Fruit fly (Drosophila melanogaster): ENCODE data around the gene CG3592.

The CG3592 gene

dm6 chrX:2947545-2948072 lies 12.7 kb downstream of the CG3592 start, which contains the start of gene CG3603 (continued):
- no peak for TF ChIP-seq Atf6 (GFP tag; IDR thresholded peaks at IDR 0.05)
- TF ChIP-seq E2f1 (GFP tag; IDR thresholded peaks at IDR 0.05), result no peak
- peak; percentile 37 for TF ChIP-seq lab (GFP tag; optimal IDR thresholded peaks at IDR 0.05)
- no peak for TF ChIP-seq Dek (tag; optimal IDR thresholded peaks at IDR 0.05)
- no peak for TF ChIP-seq CG12155 (GFP tag; optimal IDR thresholded peaks at IDR 0.05)
- no peak for TF ChIP-seq chm (GFP tag; IDR thresholded peaks at IDR 0.05)
- TF ChIP-seq CG12659 (GFP tag; optimal IDR thresholded peaks at IDR 0.05), result peak; percentile 7
- no peak for TF ChIP-seq Hr78 (GFP tag; optimal IDR thresholded peaks at IDR 0.05)
- no peak for TF ChIP-seq Ravus (GFP tag; IDR thresholded peaks at IDR 0.05)
- no peak for TF ChIP-seq CG8089 (GFP tag; optimal IDR thresholded peaks at IDR 0.05)
- TF ChIP-seq Gug (GFP tag; IDR thresholded peaks at IDR 0.05), result no peak
- TF ChIP-seq sob (GFP tag; IDR thresholded peaks at IDR 0.05), result no peak
- no peak for TF ChIP-seq CG14860 (GFP tag; IDR thresholded peaks at IDR 0.05; ENCODE audit: partially characterized antibody)
- TF ChIP-seq Hr51 (GFP tag; optimal IDR thresholded peaks at IDR 0.05), result no peak
- peak; percentile 17 for TF ChIP-seq CG4328 (GFP tag; optimal IDR thresholded peaks at IDR 0.05)
- no peak for TF ChIP-seq ewg (GFP tag; optimal IDR thresholded peaks at IDR 0.05)
- peak; percentile 8 for TF ChIP-seq pfk (GFP tag; optimal IDR thresholded peaks at IDR 0.05)
- no peak for TF ChIP-seq psq (GFP tag; optimal IDR thresholded peaks at IDR 0.05)
- TF ChIP-seq Taf1 (GFP tag; IDR thresholded peaks at IDR 0.05), result no peak
- peak in 1 of 2 experiments; percentile 80 for TF ChIP-seq crp (GFP tag; optimal IDR thresholded peaks at IDR 0.05)
- no peak for TF ChIP-seq CG10979 (tag; optimal IDR thresholded peaks at IDR 0.05)
- TF ChIP-seq CG15601 (tag; optimal IDR thresholded peaks at IDR 0.05), result peak; percentile 16
- TF ChIP-seq CG10274 (GFP tag; optimal IDR thresholded peaks at IDR 0.05), result peak; percentile 3
- TF ChIP-seq Jarid2 (GFP tag; optimal IDR thresholded peaks at IDR 0.05), result no peak
- no peak for TF ChIP-seq tap (tag; optimal IDR thresholded peaks at IDR 0.05)
- peak; percentile 97 for TF ChIP-seq nom (GFP tag; optimal IDR thresholded peaks at IDR 0.05)
- no peak for TF ChIP-seq unc-4 (GFP tag; IDR thresholded peaks at IDR 0.05; ENCODE audit: partially characterized antibody)
- no peak for TF ChIP-seq ems (GFP tag; optimal IDR thresholded peaks at IDR 0.05)
- TF ChIP-seq tna (GFP tag; IDR thresholded peaks at IDR 0.05; ENCODE audit: partially characterized antibody), result no peak
- TF ChIP-seq MTF-1 (GFP tag; optimal IDR thresholded peaks at IDR 0.05; ENCODE audit: borderline replicate concordance), result no peak
- TF ChIP-seq CG34376 (GFP tag; optimal IDR thresholded peaks at IDR 0.05), result peak; percentile 73
- TF ChIP-seq BEAF-32 (GFP tag; optimal IDR thresholded peaks at IDR 0.05), result peak; percentile 37
- no peak for TF ChIP-seq CG3281 (GFP tag; optimal IDR thresholded peaks at IDR 0.05)
- peak; percentile 2 for TF ChIP-seq CG5180 (GFP tag; optimal IDR thresholded peaks at IDR 0.05)
- TF ChIP-seq zfh1 (GFP tag; IDR thresholded peaks at IDR 0.05), result no peak
- TF ChIP-seq cg (GFP tag; optimal IDR thresholded peaks at IDR 0.05), result peak; percentile 31
- TF ChIP-seq Sry-δ (GFP tag; optimal IDR thresholded peaks at IDR 0.05), result no peak
- peak; percentile 25 for TF ChIP-seq CG15269 (tag; optimal IDR thresholded peaks at IDR 0.05)
- peak; percentile 11 for TF ChIP-seq CG12299 (tag; optimal IDR thresholded peaks at IDR 0.05)
- TF ChIP-seq Drgx (GFP tag; IDR thresholded peaks at IDR 0.05), result peak; percentile 74
- peak in 1 of 2 experiments; percentile 71 for TF ChIP-seq Pdp1 (GFP tag; optimal IDR thresholded peaks at IDR 0.05)
- no peak for TF ChIP-seq CG18599 (GFP tag; optimal IDR thresholded peaks at IDR 0.05)
- TF ChIP-seq Nf-YC (tag; optimal IDR thresholded peaks at IDR 0.05), result peak; percentile 85
- peak; percentile 40 for TF ChIP-seq CG6765 (GFP tag; optimal IDR thresholded peaks at IDR 0.05)
- peak; percentile 33 for TF ChIP-seq Vsx1 (GFP tag; optimal IDR thresholded peaks at IDR 0.05)
- TF ChIP-seq Myb (GFP tag; optimal IDR thresholded peaks at IDR 0.05), result no peak
- TF ChIP-seq Six4 (GFP tag; optimal IDR thresholded peaks at IDR 0.05), result no peak
- peak in 1 of 2 experiments; percentile 10 for TF ChIP-seq Eip74EF (GFP tag; optimal IDR thresholded peaks at IDR 0.05)
